Fruit fly (Drosophila melanogaster) whole organism, embryonic: ENCODE results near the gene Sam-S.
A peak's percentile ranks its signal among the peaks of the same experiment; 100 is the strongest.

ENCODE experiments used
- Blimp-1 ChIP-seq: fragments of 200-800 bp; sonication (Bioruptor generic); optimal IDR thresholded peaks from 3 replicates; lab custom pipeline; 2018; ENCODE audit warnings: missing biosample characterization, missing genetic modification characterization, mild to moderate bottlenecking, moderate library complexity, missing genetic modification reagents
- CG1024 ChIP-seq: fragments of 200-800 bp; sonication (Bioruptor generic); IDR thresholded peaks from 2 replicates; pipeline ENCODE4 v1.3.6; 2022; ENCODE audit warnings: missing biosample characterization, missing genetic modification characterization
- CG10543 ChIP-seq: fragments of 200-800 bp; sonication (Bioruptor generic); optimal IDR thresholded peaks from 3 replicates; lab custom pipeline; 2017; ENCODE audit warnings: missing biosample characterization, mild to moderate bottlenecking, missing genetic modification characterization, moderate library complexity
- CG10654 ChIP-seq: fragments of 200-800 bp; sonication (Bioruptor generic); optimal IDR thresholded peaks from 2 replicates; lab custom pipeline; 2016; ENCODE audit warnings: missing biosample characterization, missing genetic modification characterization
- CG10959 ChIP-seq: fragments of 200-800 bp; sonication (Bioruptor generic); IDR thresholded peaks from 2 replicates; pipeline ENCODE4 v1.3.6; 2022; ENCODE audit warnings: missing biosample characterization, missing genetic modification characterization
- CG11093 ChIP-seq: fragments of 200-800 bp; sonication (Bioruptor generic); IDR thresholded peaks from 3 replicates; pipeline ENCODE4 v1.3.6; 2022; ENCODE audit warnings: missing biosample characterization, missing genetic modification characterization
- CG1602 ChIP-seq: fragments of 200-800 bp; sonication (Bioruptor generic); optimal IDR thresholded peaks from 3 replicates; lab custom pipeline; 2016; ENCODE audit warnings: missing biosample characterization, missing genetic modification characterization
- CG1603 ChIP-seq: fragments of 200-800 bp; sonication (Bioruptor generic); optimal IDR thresholded peaks from 2 replicates; lab custom pipeline; 2019; ENCODE audit warnings: missing biosample characterization, mild to moderate bottlenecking, missing genetic modification characterization, moderate library complexity
- CG17612 ChIP-seq: fragments of 200-800 bp; sonication (Bioruptor generic); IDR thresholded peaks from 2 replicates; pipeline ENCODE4 v1.3.6; 2022; ENCODE audit warnings: missing biosample characterization, missing genetic modification characterization
- CG33557 ChIP-seq: fragments of 200-800 bp; sonication (Bioruptor generic); optimal IDR thresholded peaks from 2 replicates; lab custom pipeline; 2019; ENCODE audit warnings: missing biosample characterization, mild to moderate bottlenecking, missing genetic modification characterization, moderate library complexity
- CG4707 ChIP-seq: fragments of 200-800 bp; sonication (Bioruptor generic); optimal IDR thresholded peaks from 2 replicates; lab custom pipeline; 2018; ENCODE audit warnings: missing biosample characterization, mild to moderate bottlenecking, missing genetic modification characterization, moderate library complexity
- CG5180 ChIP-seq: fragments of 200-800 bp; sonication (Bioruptor generic); optimal IDR thresholded peaks from 3 replicates; lab custom pipeline; 2017; ENCODE audit warnings: missing biosample characterization, missing genetic modification characterization, mild to moderate bottlenecking, moderate library complexity, missing genetic modification reagents
- CG6254 ChIP-seq: fragments of 200-800 bp; sonication (Bioruptor generic); optimal IDR thresholded peaks from 3 replicates; lab custom pipeline; 2017; ENCODE audit warnings: mild to moderate bottlenecking, missing biosample characterization, missing genetic modification reagents, missing genetic modification characterization
- CG9727 ChIP-seq: fragments of 200-800 bp; sonication (Bioruptor generic); optimal IDR thresholded peaks from 3 replicates; lab custom pipeline; 2017; ENCODE audit warnings: missing biosample characterization, mild to moderate bottlenecking, missing genetic modification characterization
- Chrac-16 ChIP-seq: fragments of 200-800 bp; sonication (Bioruptor generic); optimal IDR thresholded peaks from 3 replicates; lab custom pipeline; 2016; ENCODE audit warnings: missing biosample characterization, missing genetic modification characterization
- Dad ChIP-seq: fragments of 200-800 bp; sonication (Bioruptor generic); optimal IDR thresholded peaks from 3 replicates; lab custom pipeline; 2016; ENCODE audit warnings: missing biosample characterization, missing genetic modification characterization
- Deaf1 ChIP-seq: fragments of 200-800 bp; optimal IDR thresholded peaks from 3 replicates; lab custom pipeline; 2019; ENCODE audit warnings: missing biosample characterization, mild to moderate bottlenecking, missing genetic modification characterization, moderate library complexity
- Doc2 ChIP-seq: fragments of 200-800 bp; sonication (Bioruptor generic); IDR thresholded peaks from 2 replicates; pipeline ENCODE4 v1.3.6; 2022; ENCODE audit warnings: missing biosample characterization, missing genetic modification characterization
- ERR ChIP-seq: fragments of 200-800 bp; sonication (Bioruptor generic); optimal IDR thresholded peaks from 2 replicates; lab custom pipeline; 2016; ENCODE audit warnings: missing biosample characterization, missing genetic modification characterization
- H2.0 ChIP-seq: fragments of 200-800 bp; sonication (Bioruptor generic); IDR thresholded peaks from 2 replicates; pipeline ENCODE4 v1.3.6; 2022; ENCODE audit warnings: missing biosample characterization, missing genetic modification characterization
- Hey ChIP-seq: fragments of 200-800 bp; sonication (Bioruptor generic); optimal IDR thresholded peaks from 3 replicates; lab custom pipeline; 2018; ENCODE audit warnings: missing biosample characterization, mild to moderate bottlenecking, missing genetic modification characterization
- Hr51 ChIP-seq, 2 experiments: fragments of 200-800 bp; sonication (Bioruptor generic); optimal IDR thresholded peaks; 2 replicates in 1 of 2; 3 replicates in 1 of 2; lab custom pipeline; 2016 to 2018; ENCODE audit warnings: missing biosample characterization in 2 of 2, missing genetic modification characterization in 2 of 2, mild to moderate bottlenecking in 1 of 2, moderate library complexity in 1 of 2
- Hsf ChIP-seq: fragments of 200-800 bp; sonication (Bioruptor generic); optimal IDR thresholded peaks from 3 replicates; lab custom pipeline; 2016; ENCODE audit warnings: missing biosample characterization, missing genetic modification characterization
- Kr ChIP-seq: fragments of 200-800 bp; sonication (Bioruptor generic); optimal IDR thresholded peaks from 2 replicates; lab custom pipeline; 2017; ENCODE audit warnings: missing biosample characterization, mild to moderate bottlenecking, missing genetic modification characterization
- Lpt ChIP-seq: fragments of >200 bp; optimal IDR thresholded peaks from 2 replicates; lab custom pipeline; 2018; ENCODE audit warnings: missing biosample characterization, missing genetic modification characterization
- Meics ChIP-seq: fragments of 200-800 bp; sonication (Bioruptor generic); optimal IDR thresholded peaks from 2 replicates; lab custom pipeline; 2017; ENCODE audit warnings: missing biosample characterization, mild to moderate bottlenecking, missing genetic modification characterization
- Mrtf ChIP-seq: fragments of 200-800 bp; sonication (Bioruptor generic); IDR thresholded peaks from 3 replicates; pipeline ENCODE4 v1.3.6; 2022; ENCODE audit warnings: missing biosample characterization, missing genetic modification characterization
- NK7.1 ChIP-seq: fragments of 200-800 bp; sonication (Bioruptor generic); optimal IDR thresholded peaks from 3 replicates; lab custom pipeline; 2016; ENCODE audit warnings: missing biosample characterization, missing genetic modification characterization
- Sry-β ChIP-seq: fragments of 200-800 bp; sonication (Bioruptor generic); optimal IDR thresholded peaks from 2 replicates; lab custom pipeline; 2018; ENCODE audit warnings: missing biosample characterization, mild to moderate bottlenecking, missing genetic modification characterization, moderate library complexity
- ara ChIP-seq: fragments of 200-800 bp; sonication (Bioruptor generic); IDR thresholded peaks from 2 replicates; pipeline ENCODE4 v1.3.6; 2022; ENCODE audit warnings: missing biosample characterization, missing genetic modification characterization
- chif ChIP-seq, 2 experiments: fragments of 200-800 bp; sonication (Bioruptor generic); optimal IDR thresholded peaks; 3 replicates each; lab custom pipeline; 2016; ENCODE audit warnings: missing biosample characterization in 2 of 2, missing genetic modification characterization in 2 of 2
- croc ChIP-seq: fragments of 200-800 bp; sonication (Bioruptor generic); conservative IDR thresholded peaks from 3 replicates; pipeline ENCODE4 v1.3.6; 2022; ENCODE audit warnings: missing biosample characterization, missing genetic modification characterization
- hbn ChIP-seq: fragments of 200-800 bp; sonication (Bioruptor generic); IDR thresholded peaks from 2 replicates; pipeline ENCODE4 v1.3.6; 2022; ENCODE audit warnings: missing biosample characterization, missing genetic modification characterization; ENCODE audit not compliant: partially characterized antibody
- her ChIP-seq: fragments of 200-800 bp; sonication (Bioruptor generic); optimal IDR thresholded peaks from 2 replicates; lab custom pipeline; 2016; ENCODE audit warnings: missing biosample characterization, missing genetic modification characterization
- hkb ChIP-seq, 2 experiments: fragments of 200-800 bp in 1 of 2; fragments of >200 bp in 1 of 2; sonication (Bioruptor generic) in 1 of 2; IDR thresholded peaks in 1 of 2; optimal IDR thresholded peaks in 1 of 2; 2 replicates each; pipeline versions ENCODE4 v1.3.6 to Lab custom; 2017 to 2022; ENCODE audit warnings: missing biosample characterization in 1 of 2, missing genetic modification characterization in 1 of 2
- knrl ChIP-seq: fragments of 200-800 bp; sonication (Bioruptor generic); IDR thresholded peaks from 3 replicates; pipeline ENCODE4 v1.3.6; 2022; ENCODE audit warnings: missing biosample characterization, missing genetic modification characterization; ENCODE audit not compliant: partially characterized antibody
- lola ChIP-seq, 3 experiments: fragments of >200 bp in 2 of 3; fragments of 200-800 bp in 1 of 3; sonication (Bioruptor generic) in 1 of 3; optimal IDR thresholded peaks; 2 replicates each; lab custom pipeline; 2017 to 2019; ENCODE audit warnings: missing biosample characterization in 3 of 3, missing genetic modification characterization in 3 of 3, mild to moderate bottlenecking in 1 of 3, moderate library complexity in 1 of 3
- lov ChIP-seq, 2 experiments: fragments of 200-800 bp in 1 of 2; fragments of >200 bp in 1 of 2; sonication (Bioruptor generic) in 1 of 2; IDR thresholded peaks in 1 of 2; optimal IDR thresholded peaks in 1 of 2; 2 replicates in 1 of 2; 3 replicates in 1 of 2; pipeline versions ENCODE4 v1.3.6 to Lab custom; 2017 to 2022; ENCODE audit warnings: missing biosample characterization in 1 of 2, missing genetic modification characterization in 1 of 2
- maf-S ChIP-seq: fragments of 200-800 bp; sonication (Bioruptor generic); optimal IDR thresholded peaks from 2 replicates; lab custom pipeline; 2016; ENCODE audit warnings: missing biosample characterization, missing genetic modification characterization
- pita ChIP-seq: fragments of 200-800 bp; sonication (Bioruptor generic); optimal IDR thresholded peaks from 2 replicates; lab custom pipeline; 2017; ENCODE audit warnings: missing biosample characterization, mild to moderate bottlenecking, missing genetic modification characterization
- ranshi ChIP-seq: fragments of 200-800 bp; sonication (Bioruptor generic); IDR thresholded peaks from 2 replicates; pipeline ENCODE4 v1.3.6; 2022; ENCODE audit warnings: missing biosample characterization, missing genetic modification characterization
- salm ChIP-seq: fragments of 200-800 bp; sonication (Bioruptor generic); optimal IDR thresholded peaks from 2 replicates; lab custom pipeline; 2018; ENCODE audit warnings: missing biosample characterization, mild to moderate bottlenecking, missing genetic modification characterization
- slp2 ChIP-seq: fragments of 200-800 bp; sonication (Bioruptor generic); optimal IDR thresholded peaks from 2 replicates; lab custom pipeline; 2016; ENCODE audit warnings: missing biosample characterization, missing genetic modification characterization
- toy ChIP-seq: fragments of 200-800 bp; sonication (Bioruptor generic); IDR thresholded peaks from 2 replicates; pipeline ENCODE4 v1.3.6; 2022; ENCODE audit warnings: missing biosample characterization, missing genetic modification characterization
- tup ChIP-seq: fragments of 200-800 bp; sonication (Bioruptor generic); optimal IDR thresholded peaks from 2 replicates; lab custom pipeline; 2016; ENCODE audit warnings: missing biosample characterization, mild to moderate bottlenecking, missing genetic modification characterization, moderate library complexity
- vfl ChIP-seq: fragments of 200-800 bp; sonication (Bioruptor generic); optimal IDR thresholded peaks from 2 replicates; lab custom pipeline; 2016; ENCODE audit warnings: missing biosample characterization, missing genetic modification characterization
- wek ChIP-seq: fragments of 200-800 bp; sonication (Bioruptor generic); optimal IDR thresholded peaks from 3 replicates; lab custom pipeline; 2018; ENCODE audit warnings: missing biosample characterization, mild to moderate bottlenecking, missing genetic modification characterization, moderate library complexity

Gene Sam-S

DNA sequence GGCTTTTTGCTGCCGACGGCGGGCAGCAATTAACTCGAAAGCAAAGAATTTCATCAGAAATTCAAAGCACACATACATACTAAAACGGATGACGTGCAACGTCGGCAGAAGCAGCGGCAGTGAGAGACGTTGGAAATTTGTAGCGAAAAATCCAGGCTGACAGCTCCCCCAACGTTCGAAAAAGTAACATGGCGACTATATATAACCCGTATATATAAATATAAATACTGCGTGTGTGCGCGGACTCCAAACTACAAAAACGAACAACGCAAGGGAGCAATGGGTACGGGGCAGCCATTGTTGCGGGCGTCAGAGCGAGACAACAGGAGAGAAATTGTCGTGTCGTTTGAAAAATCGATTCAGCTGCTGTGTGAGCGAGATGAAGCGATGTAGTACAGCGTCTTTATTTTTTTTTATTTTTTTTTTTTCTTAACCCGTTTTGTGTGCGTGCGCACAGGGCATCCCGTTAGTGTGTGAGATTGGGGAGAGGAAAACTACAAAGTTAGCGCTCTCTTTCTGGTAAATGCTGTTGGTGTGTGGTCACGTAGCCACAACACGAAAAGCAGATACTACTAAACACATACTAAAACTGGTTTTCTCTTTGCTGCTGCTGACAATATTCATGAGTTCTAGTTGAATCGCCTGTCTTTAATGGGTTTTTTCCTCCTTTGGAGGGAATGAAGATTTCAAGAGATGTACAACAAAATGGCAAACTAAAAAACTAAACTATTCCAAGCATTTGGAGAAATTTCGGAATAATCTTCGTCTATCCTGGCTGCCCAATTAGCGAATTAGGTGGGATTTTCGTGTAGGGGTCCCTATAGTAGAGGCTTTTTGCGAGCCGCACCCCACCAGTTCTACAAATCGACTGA is 54.1 kb downstream of the Sam-S start (continued):
- TF ChIP-seq H2.0 (GFP tag; lab: Robert Waterston, UW) = no peak
- no peak for TF ChIP-seq Sry-β (GFP tag; lab: Kevin White, UChicago)
- peak in 1 of 3 experiments; percentile 18 for TF ChIP-seq lola (GFP tag; optimal IDR thresholded peaks at IDR 0.05; lab: Kevin White, UChicago)
- no peak for TF ChIP-seq pita
- no peak for TF ChIP-seq ara (GFP tag; lab: Robert Waterston, UW)
- TF ChIP-seq hkb (optimal IDR thresholded peaks at IDR 0.05; lab: Kevin White, UChicago) = no peak
- no peak for TF ChIP-seq hkb (GFP tag; IDR thresholded peaks at IDR 0.05; lab: Robert Waterston, UW)
- peak; percentile 99 for TF ChIP-seq Kr (GFP tag; lab: Kevin White, UChicago)
- no peak for TF ChIP-seq toy (GFP tag; lab: Robert Waterston, UW)
- peak in 1 of 2 experiments; percentile 25 for TF ChIP-seq Hr51 (GFP tag; optimal IDR thresholded peaks at IDR 0.05; lab: Kevin White, UChicago)
- no peak for TF ChIP-seq CG1024
- no peak for TF ChIP-seq salm (tag; lab: Kevin White, UChicago)
- TF ChIP-seq CG10959 = no peak
- TF ChIP-seq CG10654 (GFP tag; lab: Kevin White, UChicago) = no peak
- TF ChIP-seq Blimp-1 (GFP tag; lab: Kevin White, UChicago) = no peak
- TF ChIP-seq CG11093 (GFP tag; lab: Robert Waterston, UW) = no peak; the same call in 2 of the 3 replicates
- no peak for TF ChIP-seq ranshi (GFP tag; lab: Robert Waterston, UW)
- no peak for TF ChIP-seq CG5180
- TF ChIP-seq Doc2 (GFP tag; lab: Robert Waterston, UW) = no peak
- peak; percentile 34 for TF ChIP-seq Lpt (GFP tag; lab: Kevin White, UChicago)
- peak; percentile 43 for TF ChIP-seq CG1603
- TF ChIP-seq Hsf (GFP tag; lab: Kevin White, UChicago) = no peak
- TF ChIP-seq slp2 (GFP tag; lab: Kevin White, UChicago) = no peak
- no peak for TF ChIP-seq her (GFP tag; lab: Kevin White, UChicago)
- peak; percentile 12 for TF ChIP-seq Dad (GFP tag; lab: Kevin White, UChicago)
- no peak for TF ChIP-seq hbn (GFP tag; lab: Robert Waterston, UW)
- TF ChIP-seq Mrtf (GFP tag; lab: Robert Waterston, UW) = no peak
- TF ChIP-seq CG17612 (GFP tag; lab: Robert Waterston, UW) = no peak
- no peak for TF ChIP-seq wek
- TF ChIP-seq chif (GFP tag; optimal IDR thresholded peaks at IDR 0.05; lab: Kevin White, UChicago) = no peak
- TF ChIP-seq CG1602 (GFP tag; lab: Kevin White, UChicago) = no peak
- no peak for TF ChIP-seq knrl
- no peak for TF ChIP-seq lov (optimal IDR thresholded peaks at IDR 0.05; lab: Kevin White, UChicago)
- TF ChIP-seq lov (GFP tag; IDR thresholded peaks at IDR 0.05; lab: Robert Waterston, UW) = no peak
- TF ChIP-seq Chrac-16 (GFP tag; lab: Kevin White, UChicago) = no peak
- no peak for TF ChIP-seq NK7.1 (GFP tag; lab: Kevin White, UChicago)
- TF ChIP-seq CG4707 (GFP tag; lab: Kevin White, UChicago) = no peak
- TF ChIP-seq ERR (GFP tag; lab: Kevin White, UChicago) = peak; percentile 22
- TF ChIP-seq CG33557 (GFP tag; lab: Kevin White, UChicago) = no peak
- peak; percentile 85 for TF ChIP-seq CG6254 (GFP tag; lab: Kevin White, UChicago)
- no peak for TF ChIP-seq tup
- TF ChIP-seq maf-S (GFP tag; lab: Kevin White, UChicago) = no peak
- TF ChIP-seq croc = no peak; the same call in 2 of the 3 replicates
- TF ChIP-seq Deaf1 (tag; lab: Kevin White, UChicago) = peak; percentile 38
- TF ChIP-seq Hey (tag; lab: Kevin White, UChicago) = peak; percentile 43
- TF ChIP-seq vfl (GFP tag; lab: Kevin White, UChicago) = peak; percentile 58
- peak; percentile 10 for TF ChIP-seq Meics (GFP tag; lab: Kevin White, UChicago)
- peak; percentile 37 for TF ChIP-seq CG9727 (GFP tag; lab: Kevin White, UChicago)
- peak; percentile 97 for TF ChIP-seq CG10543 (GFP tag; lab: Kevin White, UChicago)
